Fruit fly (Drosophila melanogaster) whole organism, embryonic: ENCODE data around the gene Cpr65Av.
A peak's percentile ranks its signal among the peaks of the same experiment; 100 is the strongest.

ENCODE experiments used
- Abd-B ChIP-seq: fragments of 200-800 bp; sonication (Bioruptor generic); optimal IDR thresholded peaks from 2 replicates; lab custom pipeline; 2018; ENCODE audit warnings: missing biosample characterization, mild to moderate bottlenecking, missing genetic modification characterization, moderate library complexity
- Adf1 ChIP-seq: fragments of 200-800 bp; sonication (Bioruptor generic); IDR thresholded peaks from 2 replicates; pipeline ENCODE4 v1.3.6; 2022; ENCODE audit warnings: missing biosample characterization, missing genetic modification characterization
- CG1024 ChIP-seq: fragments of 200-800 bp; sonication (Bioruptor generic); IDR thresholded peaks from 2 replicates; pipeline ENCODE4 v1.3.6; 2022; ENCODE audit warnings: missing biosample characterization, missing genetic modification characterization
- CG10543 ChIP-seq: fragments of 200-800 bp; sonication (Bioruptor generic); optimal IDR thresholded peaks from 3 replicates; lab custom pipeline; 2017; ENCODE audit warnings: missing biosample characterization, mild to moderate bottlenecking, missing genetic modification characterization, moderate library complexity
- CG11695 ChIP-seq: fragments of 200-800 bp; sonication (Bioruptor generic); IDR thresholded peaks from 3 replicates; pipeline ENCODE4 v1.3.6; 2022; ENCODE audit warnings: missing biosample characterization, missing genetic modification characterization
- CG14014 ChIP-seq: fragments of 200-800 bp; sonication (Bioruptor generic); IDR thresholded peaks from 2 replicates; pipeline ENCODE4 v1.3.6; 2022; ENCODE audit warnings: missing biosample characterization, missing genetic modification characterization
- CG14050 ChIP-seq: fragments of 200-800 bp; sonication (Bioruptor generic); IDR thresholded peaks from 3 replicates; pipeline ENCODE4 v1.3.6; 2022; ENCODE audit warnings: missing biosample characterization, missing genetic modification characterization
- CG1602 ChIP-seq: fragments of 200-800 bp; sonication (Bioruptor generic); optimal IDR thresholded peaks from 3 replicates; lab custom pipeline; 2016; ENCODE audit warnings: missing biosample characterization, missing genetic modification characterization
- CG1603 ChIP-seq: fragments of 200-800 bp; sonication (Bioruptor generic); optimal IDR thresholded peaks from 2 replicates; lab custom pipeline; 2019; ENCODE audit warnings: missing biosample characterization, mild to moderate bottlenecking, missing genetic modification characterization, moderate library complexity
- CG18476 ChIP-seq: fragments of 200-800 bp; sonication (Bioruptor generic); optimal IDR thresholded peaks from 2 replicates; lab custom pipeline; 2016; ENCODE audit warnings: missing biosample characterization, mild to moderate bottlenecking, missing genetic modification characterization
- CG18764 ChIP-seq: fragments of 200-800 bp; sonication (Bioruptor generic); optimal IDR thresholded peaks from 3 replicates; lab custom pipeline; 2016; ENCODE audit warnings: missing biosample characterization, missing genetic modification characterization
- CG32772 ChIP-seq: fragments of 200-800 bp; sonication (Bioruptor generic); IDR thresholded peaks from 2 replicates; pipeline ENCODE4 v1.3.6; 2022; ENCODE audit warnings: missing biosample characterization, missing genetic modification characterization
- CG33213 ChIP-seq: fragments of 200-800 bp; sonication (Bioruptor generic); optimal IDR thresholded peaks from 3 replicates; lab custom pipeline; 2016; ENCODE audit warnings: missing biosample characterization, missing genetic modification characterization
- CG3995 ChIP-seq: fragments of 200-800 bp; sonication (Bioruptor generic); optimal IDR thresholded peaks from 3 replicates; lab custom pipeline; 2016; ENCODE audit warnings: missing biosample characterization, missing genetic modification characterization
- CG7372 ChIP-seq: fragments of 200-800 bp; sonication (Bioruptor generic); IDR thresholded peaks from 2 replicates; pipeline ENCODE4 v1.3.6; 2022; ENCODE audit warnings: missing biosample characterization, missing genetic modification characterization
- CG7987 ChIP-seq: fragments of 200-800 bp; sonication (Bioruptor generic); optimal IDR thresholded peaks from 2 replicates; lab custom pipeline; 2018; ENCODE audit warnings: missing biosample characterization, mild to moderate bottlenecking, missing genetic modification characterization, moderate library complexity
- CG8281 ChIP-seq: fragments of 200-800 bp; sonication (Bioruptor generic); optimal IDR thresholded peaks from 2 replicates; lab custom pipeline; 2018; ENCODE audit warnings: missing biosample characterization, mild to moderate bottlenecking, missing genetic modification characterization, moderate library complexity
- CG9437 ChIP-seq: fragments of 200-800 bp; sonication (Bioruptor generic); optimal IDR thresholded peaks from 2 replicates; lab custom pipeline; 2018; ENCODE audit warnings: missing biosample characterization, mild to moderate bottlenecking, missing genetic modification characterization
- CrebB ChIP-seq: fragments of 200-800 bp; sonication (Bioruptor generic); optimal IDR thresholded peaks from 3 replicates; lab custom pipeline; 2018; ENCODE audit warnings: missing biosample characterization, mild to moderate bottlenecking, missing genetic modification characterization
- D ChIP-seq, 2 experiments: fragments of 200-800 bp in 1 of 2; fragments of >200 bp in 1 of 2; sonication (Bioruptor generic) in 1 of 2; optimal IDR thresholded peaks; 2 replicates in 1 of 2; 3 replicates in 1 of 2; lab custom pipeline; 2017; ENCODE audit warnings: mild to moderate bottlenecking in 1 of 2, missing biosample characterization in 1 of 2, missing genetic modification characterization in 1 of 2, missing genetic modification reagents in 1 of 2
- Dfd ChIP-seq, 2 experiments: fragments of >200 bp; optimal IDR thresholded peaks; 2 replicates each; lab custom pipeline; 2017; ENCODE audit warnings: missing biosample characterization in 2 of 2, missing genetic modification characterization in 2 of 2
- Doc3 ChIP-seq: fragments of 200-800 bp; sonication (Bioruptor generic); IDR thresholded peaks from 3 replicates; pipeline ENCODE4 v1.3.6; 2022; ENCODE audit warnings: missing biosample characterization, missing genetic modification characterization; ENCODE audit not compliant: partially characterized antibody
- Dref ChIP-seq: fragments of 200-800 bp; sonication (Bioruptor generic); IDR thresholded peaks from 2 replicates; pipeline ENCODE4 v1.3.6; 2022; ENCODE audit warnings: missing biosample characterization, missing genetic modification characterization
- Ets97D ChIP-seq: fragments of 200-800 bp; sonication (Bioruptor generic); optimal IDR thresholded peaks from 3 replicates; lab custom pipeline; 2016; ENCODE audit warnings: missing biosample characterization, missing genetic modification characterization
- H15 ChIP-seq: fragments of 200-800 bp; sonication (Bioruptor generic); IDR thresholded peaks from 3 replicates; pipeline ENCODE4 v1.3.6; 2022; ENCODE audit warnings: missing biosample characterization, missing genetic modification characterization
- Hmr ChIP-seq: fragments of 200-800 bp; sonication (Bioruptor generic); optimal IDR thresholded peaks from 3 replicates; lab custom pipeline; 2017; ENCODE audit warnings: mild to moderate bottlenecking, missing biosample characterization, missing genetic modification reagents, missing genetic modification characterization
- Hr3 ChIP-seq: fragments of 200-800 bp; sonication (Bioruptor generic); optimal IDR thresholded peaks from 3 replicates; lab custom pipeline; 2016; ENCODE audit warnings: missing biosample characterization, missing genetic modification characterization
- Mrtf ChIP-seq: fragments of 200-800 bp; sonication (Bioruptor generic); IDR thresholded peaks from 3 replicates; pipeline ENCODE4 v1.3.6; 2022; ENCODE audit warnings: missing biosample characterization, missing genetic modification characterization
- Nf-YC ChIP-seq: fragments of 200-800 bp; optimal IDR thresholded peaks from 3 replicates; lab custom pipeline; 2019; ENCODE audit warnings: missing biosample characterization, mild to moderate bottlenecking, missing genetic modification characterization, moderate library complexity
- Oli ChIP-seq: fragments of 200-800 bp; sonication (Bioruptor generic); optimal IDR thresholded peaks from 2 replicates; lab custom pipeline; 2018; ENCODE audit warnings: missing biosample characterization, mild to moderate bottlenecking, missing genetic modification characterization, moderate library complexity
- Poxn ChIP-seq: fragments of 200-800 bp; sonication (Bioruptor generic); IDR thresholded peaks from 2 replicates; pipeline ENCODE4 v1.3.6; 2022; ENCODE audit warnings: missing biosample characterization, missing genetic modification characterization
- Ravus ChIP-seq: fragments of 200-800 bp; sonication (Bioruptor generic); IDR thresholded peaks from 2 replicates; pipeline ENCODE4 v1.3.6; 2022; ENCODE audit warnings: missing biosample characterization, missing genetic modification characterization
- Xbp1 ChIP-seq: fragments of 200-800 bp; sonication (Bioruptor generic); optimal IDR thresholded peaks from 3 replicates; lab custom pipeline; 2016; ENCODE audit warnings: missing biosample characterization, mild to moderate bottlenecking, missing genetic modification characterization
- Xrp1 ChIP-seq: fragments of 200-800 bp; sonication (Bioruptor generic); IDR thresholded peaks from 2 replicates; pipeline ENCODE4 v1.3.6; 2022; ENCODE audit warnings: missing biosample characterization, missing genetic modification characterization
- YL-1 ChIP-seq: fragments of 200-800 bp; sonication (Bioruptor generic); optimal IDR thresholded peaks from 3 replicates; lab custom pipeline; 2017; ENCODE audit warnings: missing biosample characterization, mild to moderate bottlenecking, missing genetic modification characterization
- btn ChIP-seq: fragments of 200-800 bp; sonication (Bioruptor generic); optimal IDR thresholded peaks from 2 replicates; lab custom pipeline; 2016; ENCODE audit warnings: missing biosample characterization, missing genetic modification characterization
- cato ChIP-seq: fragments of 200-800 bp; sonication (Bioruptor generic); optimal IDR thresholded peaks from 2 replicates; lab custom pipeline; 2016; ENCODE audit warnings: missing biosample characterization, missing genetic modification characterization, borderline replicate concordance
- ci ChIP-seq: fragments of 200-800 bp; sonication (Bioruptor generic); IDR thresholded peaks from 3 replicates; pipeline ENCODE4 v1.3.6; 2022; ENCODE audit warnings: missing biosample characterization, missing genetic modification characterization
- exex ChIP-seq: fragments of 200-800 bp; sonication (Bioruptor generic); optimal IDR thresholded peaks from 4 replicates; lab custom pipeline; 2018; ENCODE audit warnings: missing biosample characterization, mild to moderate bottlenecking, missing genetic modification characterization, moderate library complexity
- ind ChIP-seq: fragments of 200-800 bp; sonication (Bioruptor generic); optimal IDR thresholded peaks from 3 replicates; lab custom pipeline; 2016; ENCODE audit warnings: missing biosample characterization, missing genetic modification characterization
- insv ChIP-seq, 2 experiments: fragments of 200-800 bp; sonication (Bioruptor generic); optimal IDR thresholded peaks; 3 replicates each; lab custom pipeline; 2016 to 2018; ENCODE audit warnings: missing biosample characterization in 2 of 2, missing genetic modification characterization in 2 of 2
- jumu ChIP-seq: fragments of 200-800 bp; sonication (Bioruptor generic); optimal IDR thresholded peaks from 3 replicates; lab custom pipeline; 2016; ENCODE audit warnings: missing biosample characterization, missing genetic modification characterization
- pita ChIP-seq: fragments of 200-800 bp; sonication (Bioruptor generic); optimal IDR thresholded peaks from 2 replicates; lab custom pipeline; 2017; ENCODE audit warnings: missing biosample characterization, mild to moderate bottlenecking, missing genetic modification characterization
- pum ChIP-seq: fragments of 200-800 bp; sonication (Bioruptor generic); optimal IDR thresholded peaks from 2 replicates; lab custom pipeline; 2016; ENCODE audit warnings: missing biosample characterization, missing genetic modification characterization
- run ChIP-seq: fragments of 200-800 bp; sonication (Bioruptor generic); optimal IDR thresholded peaks from 3 replicates; lab custom pipeline; 2018; ENCODE audit warnings: missing biosample characterization, mild to moderate bottlenecking, missing genetic modification characterization
- tio ChIP-seq: fragments of 200-800 bp; sonication (Bioruptor generic); optimal IDR thresholded peaks from 2 replicates; lab custom pipeline; 2017; ENCODE audit warnings: missing biosample characterization, missing genetic modification characterization, inconsistent platforms
- tup ChIP-seq: fragments of 200-800 bp; sonication (Bioruptor generic); optimal IDR thresholded peaks from 2 replicates; lab custom pipeline; 2016; ENCODE audit warnings: missing biosample characterization, mild to moderate bottlenecking, missing genetic modification characterization, moderate library complexity
- vvl ChIP-seq: fragments of 200-800 bp; sonication (Bioruptor generic); IDR thresholded peaks from 2 replicates; pipeline ENCODE4 v1.3.6; 2022; ENCODE audit warnings: missing biosample characterization, missing genetic modification characterization
- zen ChIP-seq: fragments of 200-800 bp; sonication (Bioruptor generic); optimal IDR thresholded peaks from 3 replicates; lab custom pipeline; 2018; ENCODE audit warnings: missing biosample characterization, mild to moderate bottlenecking, missing genetic modification characterization, moderate library complexity
- zen2 ChIP-seq: fragments of 200-800 bp; sonication (Bioruptor generic); IDR thresholded peaks from 3 replicates; pipeline ENCODE4 v1.3.6; 2022; ENCODE audit warnings: missing biosample characterization, missing genetic modification characterization; ENCODE audit not compliant: partially characterized antibody

Cpr65Av gene

dm6 chr3L:6157327-6158032 is 17.7 kb upstream of the Cpr65Av start, which contains the start of gene CG13297 (continued):
- TF ChIP-seq CG7987 = no peak
- no peak for TF ChIP-seq Mrtf (GFP tag; lab: Robert Waterston, UW)
- no peak for TF ChIP-seq Poxn (GFP tag; lab: Robert Waterston, UW)
- no peak for TF ChIP-seq ci (GFP tag; lab: Robert Waterston, UW)
- TF ChIP-seq exex (tag; lab: Kevin White, UChicago) = no peak
- TF ChIP-seq Dref (GFP tag; lab: Robert Waterston, UW) = no peak
- no peak for TF ChIP-seq Ets97D (GFP tag; lab: Kevin White, UChicago)
- peak; percentile 33; the same call in 1 of the 2 replicates for TF ChIP-seq Xrp1 (GFP tag; lab: Robert Waterston, UW)
- TF ChIP-seq CG18476 (GFP tag; lab: Kevin White, UChicago) = peak; percentile 32
- peak; percentile 25; the same call in 1 of the 2 replicates for TF ChIP-seq CG14014 (GFP tag; lab: Robert Waterston, UW)
- TF ChIP-seq CrebB (tag; lab: Kevin White, UChicago) = no peak
- peak; percentile 6 for TF ChIP-seq Hmr (GFP tag; lab: Kevin White, UChicago)
- TF ChIP-seq Xbp1 (GFP tag; lab: Kevin White, UChicago) = peak; percentile 44
- no peak; the same call in 1 of the 2 replicates for TF ChIP-seq CG7372
- peak; percentile 45 for TF ChIP-seq ind (GFP tag; lab: Kevin White, UChicago)
- TF ChIP-seq Dfd (GFP tag; optimal IDR thresholded peaks at IDR 0.05; lab: Kevin White, UChicago) = no peak
- TF ChIP-seq vvl (GFP tag; lab: Robert Waterston, UW) = peak; percentile 66
- no peak for TF ChIP-seq Ravus (GFP tag; lab: Robert Waterston, UW)
- TF ChIP-seq Adf1 (GFP tag; lab: Robert Waterston, UW) = no peak
- peak; percentile 10 for TF ChIP-seq Hr3 (GFP tag; lab: Kevin White, UChicago)
- peak; percentile 1 for TF ChIP-seq cato (GFP tag; lab: Kevin White, UChicago)
- TF ChIP-seq jumu (GFP tag; lab: Kevin White, UChicago) = no peak
- no peak for TF ChIP-seq YL-1 (GFP tag; lab: Kevin White, UChicago)
- peak; percentile 27 for TF ChIP-seq CG8281
- peak; percentile 13 for TF ChIP-seq CG1602 (GFP tag; lab: Kevin White, UChicago)
- peak; percentile 76 for TF ChIP-seq CG11695
- no peak for TF ChIP-seq CG3995 (GFP tag; lab: Kevin White, UChicago)
- TF ChIP-seq CG33213 (GFP tag; lab: Kevin White, UChicago) = no peak
- peak; percentile 76 for TF ChIP-seq Oli (tag; lab: Kevin White, UChicago)
- no peak for TF ChIP-seq pum (GFP tag; lab: Kevin White, UChicago)
- TF ChIP-seq CG32772 (GFP tag; lab: Robert Waterston, UW) = 0 out of 2 replicates have a peak, but pooled peaks have one; percentile 14
- TF ChIP-seq run (tag; lab: Kevin White, UChicago) = peak; percentile 60
- TF ChIP-seq CG10543 (GFP tag; lab: Kevin White, UChicago) = no peak
- TF ChIP-seq CG14050 (GFP tag; lab: Robert Waterston, UW) = no peak
- no peak for TF ChIP-seq zen2
- no peak for TF ChIP-seq D (optimal IDR thresholded peaks at IDR 0.05; lab: Kevin White, UChicago)
- peak; percentile 57 for TF ChIP-seq D (GFP tag; optimal IDR thresholded peaks at IDR 0.05; lab: Kevin White, UChicago)
- no peak for TF ChIP-seq CG1024
- no peak for TF ChIP-seq tup (GFP tag; lab: Kevin White, UChicago)
- TF ChIP-seq CG1603 (tag; lab: Kevin White, UChicago) = no peak
- no peak for TF ChIP-seq CG18764 (GFP tag; lab: Kevin White, UChicago)
- no peak for TF ChIP-seq insv (GFP tag; optimal IDR thresholded peaks at IDR 0.05; lab: Kevin White, UChicago)
- no peak for TF ChIP-seq zen (tag; lab: Kevin White, UChicago)
- TF ChIP-seq CG9437 (GFP tag; lab: Kevin White, UChicago) = peak; percentile 40
- peak; percentile 53 for TF ChIP-seq Abd-B (GFP tag; lab: Kevin White, UChicago)
- peak; percentile 36; the same call in 2 of the 3 replicates for TF ChIP-seq H15 (GFP tag; lab: Robert Waterston, UW)
- no peak for TF ChIP-seq Doc3 (GFP tag; lab: Robert Waterston, UW)
- TF ChIP-seq Nf-YC (tag; lab: Kevin White, UChicago) = no peak
- no peak for TF ChIP-seq btn (GFP tag; lab: Kevin White, UChicago)
- peak; percentile 32 for TF ChIP-seq tio
- no peak for TF ChIP-seq pita (GFP tag; lab: Kevin White, UChicago)
